Worm (Caenorhabditis elegans) whole organism, L4 larva: Measurements from ENCODE around the gene pde-2.

Experiments used
- F10B5.3 ChIP-seq: sonication (generic microtip); optimal IDR thresholded peaks from 2 replicates; lab custom pipeline; 2016; ENCODE audit warnings: mild to moderate bottlenecking, missing genetic modification characterization, missing compliant biosample characterization
- F37D6.2 ChIP-seq: sonication (generic microtip); optimal IDR thresholded peaks from 2 replicates; lab custom pipeline; 2016; ENCODE audit warnings: mild to moderate bottlenecking, missing genetic modification characterization, missing compliant biosample characterization
- F49E8.2 ChIP-seq: sonication (generic microtip); optimal IDR thresholded peaks from 2 replicates; lab custom pipeline; 2016; ENCODE audit warnings: missing compliant biosample characterization, mild to moderate bottlenecking, missing genetic modification characterization, borderline replicate concordance
- R02D3.7 ChIP-seq: fragments of 150-350 bp; sonication (generic microtip); optimal IDR thresholded peaks from 3 replicates; lab custom pipeline; 2014; ENCODE audit warnings: missing biosample characterization, missing genetic modification characterization
- T20F7.1 ChIP-seq: fragments of 200-800 bp; sonication (Bioruptor generic); optimal IDR thresholded peaks from 2 replicates; lab custom pipeline; 2018; ENCODE audit warnings: mild to moderate bottlenecking, missing genetic modification characterization, missing compliant biosample characterization
- T26A8.4 ChIP-seq: fragments of 200-800 bp; sonication (Bioruptor generic); IDR thresholded peaks from 2 replicates; pipeline ENCODE4 v1.3.6; 2022; ENCODE audit warnings: missing genetic modification characterization, missing compliant biosample characterization
- Y105C5A.15 ChIP-seq: fragments of 200-800 bp; sonication (Bioruptor generic); IDR thresholded peaks from 2 replicates; pipeline ENCODE4 v1.3.6; 2022; ENCODE audit warnings: missing genetic modification characterization, missing compliant biosample characterization
- Y48G9A.11 ChIP-seq: fragments of 200-800 bp; sonication (Bioruptor generic); IDR thresholded peaks from 2 replicates; pipeline ENCODE4 v1.3.6; 2022; ENCODE audit warnings: missing genetic modification reagents, missing genetic modification characterization, missing compliant biosample characterization
- Y75B8A.6 ChIP-seq: fragments of 200-800 bp; sonication (Bioruptor generic); IDR thresholded peaks from 2 replicates; pipeline ENCODE4 v1.3.6; 2022; ENCODE audit warnings: missing genetic modification reagents, missing genetic modification characterization, missing compliant biosample characterization
- ZK337.2 ChIP-seq: fragments of 200-800 bp; sonication (Bioruptor generic); IDR thresholded peaks from 2 replicates; pipeline ENCODE4 v1.3.6; 2022; ENCODE audit warnings: missing genetic modification reagents, missing genetic modification characterization, missing compliant biosample characterization
- aha-1 ChIP-seq: fragments of 150-350 bp; peaks from one replicate; lab custom pipeline; 2014; ENCODE audit warnings: missing biosample characterization, missing genetic modification characterization
- aly-2 ChIP-seq: sonication (generic microtip); optimal IDR thresholded peaks from 2 replicates; lab custom pipeline; 2018; ENCODE audit warnings: missing biosample characterization, missing genetic modification characterization
- arid-1 ChIP-seq: fragments of 200-800 bp; sonication (Bioruptor generic); conservative IDR thresholded peaks from 2 replicates; pipeline ENCODE4 v1.3.6; 2022; ENCODE audit warnings: missing genetic modification reagents, missing genetic modification characterization, missing compliant biosample characterization
- ceh-28 ChIP-seq: fragments of 150-350 bp; optimal IDR thresholded peaks from 2 replicates; lab custom pipeline; 2014; ENCODE audit warnings: missing biosample characterization, missing genetic modification reagents, missing genetic modification characterization
- ceh-32 ChIP-seq: sonication (generic microtip); optimal IDR thresholded peaks from 2 replicates; lab custom pipeline; 2016; ENCODE audit warnings: mild to moderate bottlenecking, missing genetic modification characterization, missing compliant biosample characterization; ENCODE audit not compliant: poor library complexity
- ceh-44 ChIP-seq: fragments of 200-800 bp; sonication (Bioruptor generic); IDR thresholded peaks from 2 replicates; pipeline ENCODE4 v1.3.6; 2022; ENCODE audit warnings: missing genetic modification reagents, missing genetic modification characterization, missing compliant biosample characterization
- ceh-62 ChIP-seq: sonication (generic microtip); optimal IDR thresholded peaks from 2 replicates; lab custom pipeline; 2017; ENCODE audit warnings: missing biosample characterization, missing genetic modification characterization
- ceh-82 ChIP-seq: sonication (generic microtip); optimal IDR thresholded peaks from 2 replicates; lab custom pipeline; 2017; ENCODE audit warnings: missing biosample characterization, missing genetic modification characterization
- daf-16 ChIP-seq, 3 experiments: sonication (generic microtip); optimal IDR thresholded peaks; 2 replicates each; lab custom pipeline; 2016 to 2017; ENCODE audit warnings: missing genetic modification characterization in 3 of 3, missing genetic modification reagents in 3 of 3, mild to moderate bottlenecking in 2 of 3, missing compliant biosample characterization in 2 of 3, missing biosample characterization in 1 of 3, moderate library complexity in 1 of 3
- daf-19 ChIP-seq: fragments of 200-800 bp; sonication (Bioruptor generic); conservative IDR thresholded peaks from 2 replicates; pipeline ENCODE4 v1.3.6; 2022; ENCODE audit warnings: missing genetic modification characterization, missing compliant biosample characterization
- daf-8 ChIP-seq: fragments of 200-800 bp; sonication (Bioruptor generic); IDR thresholded peaks from 2 replicates; pipeline ENCODE4 v1.3.6; 2022; ENCODE audit warnings: missing genetic modification characterization, missing compliant biosample characterization
- dmd-6 ChIP-seq: fragments of 200-800 bp; sonication (Bioruptor generic); IDR thresholded peaks from 2 replicates; pipeline ENCODE4 v1.3.6; 2022; ENCODE audit warnings: missing genetic modification reagents, missing genetic modification characterization, missing compliant biosample characterization
- duxl-1 ChIP-seq: sonication (generic microtip); optimal IDR thresholded peaks from 2 replicates; lab custom pipeline; 2016; ENCODE audit warnings: mild to moderate bottlenecking, missing genetic modification characterization, moderate library complexity, missing compliant biosample characterization; ENCODE audit not compliant: poor library complexity
- egl-27 ChIP-seq: sonication (generic microtip); optimal IDR thresholded peaks from 3 replicates; lab custom pipeline; 2017; ENCODE audit warnings: missing biosample characterization, missing genetic modification reagents, missing genetic modification characterization
- egl-43 ChIP-seq: fragments of 200-800 bp; sonication (Bioruptor generic); IDR thresholded peaks from 2 replicates; pipeline ENCODE4 v1.3.6; 2022; ENCODE audit warnings: missing genetic modification reagents, missing genetic modification characterization, missing compliant biosample characterization
- fos-1 ChIP-seq: fragments of 150-350 bp; optimal IDR thresholded peaks from 2 replicates; lab custom pipeline; 2014; ENCODE audit warnings: missing biosample characterization, missing genetic modification characterization
- gei-8 ChIP-seq: fragments of 200-800 bp; sonication (Bioruptor generic); optimal IDR thresholded peaks from 2 replicates; lab custom pipeline; 2018; ENCODE audit warnings: mild to moderate bottlenecking, missing genetic modification characterization, missing compliant biosample characterization
- hif-1 ChIP-seq, 2 experiments: sonication (generic microtip); optimal IDR thresholded peaks; 2 replicates each; lab custom pipeline; 2016 to 2017; ENCODE audit warnings: missing compliant biosample characterization in 2 of 2, missing genetic modification characterization in 2 of 2, missing genetic modification reagents in 2 of 2, missing genotype in 2 of 2, mild to moderate bottlenecking in 1 of 2
- hlh-11 ChIP-seq: fragments of 200-800 bp; sonication (Bioruptor generic); optimal IDR thresholded peaks from 2 replicates; lab custom pipeline; 2018; ENCODE audit warnings: mild to moderate bottlenecking, missing genetic modification characterization, missing compliant biosample characterization
- lin-39 ChIP-seq: fragments of 150-350 bp; optimal IDR thresholded peaks from 2 replicates; lab custom pipeline; 2014; ENCODE audit warnings: missing biosample characterization, missing genetic modification reagents, missing genetic modification characterization
- lir-3 ChIP-seq: sonication (generic microtip); optimal IDR thresholded peaks from 2 replicates; lab custom pipeline; 2016; ENCODE audit warnings: mild to moderate bottlenecking, missing genetic modification characterization, missing compliant biosample characterization
- mxl-3 ChIP-seq: fragments of 200-800 bp; sonication (Bioruptor generic); optimal IDR thresholded peaks from 2 replicates; lab custom pipeline; 2018; ENCODE audit warnings: mild to moderate bottlenecking, missing genetic modification characterization, missing compliant biosample characterization
- nhr-10 ChIP-seq: fragments of 150-350 bp; optimal IDR thresholded peaks from 2 replicates; lab custom pipeline; 2014; ENCODE audit warnings: missing biosample characterization, missing genetic modification characterization
- nhr-102 ChIP-seq: sonication (generic microtip); optimal IDR thresholded peaks from 2 replicates; lab custom pipeline; 2016; ENCODE audit warnings: mild to moderate bottlenecking, missing genetic modification characterization, moderate library complexity, missing compliant biosample characterization
- nhr-111 ChIP-seq: fragments of 200-800 bp; sonication (Bioruptor generic); optimal IDR thresholded peaks from 2 replicates; lab custom pipeline; 2018; ENCODE audit warnings: mild to moderate bottlenecking, missing genetic modification characterization, missing compliant biosample characterization
- nhr-25 ChIP-seq: sonication (generic microtip); optimal IDR thresholded peaks from 2 replicates; lab custom pipeline; 2017; ENCODE audit warnings: missing genetic modification characterization, mild to moderate bottlenecking, missing compliant biosample characterization, antibody characterized with exemption, moderate library complexity, borderline replicate concordance; ENCODE audit not compliant: insufficient read depth
- nhr-28 ChIP-seq: fragments of 150-350 bp; optimal IDR thresholded peaks from 2 replicates; lab custom pipeline; 2014; ENCODE audit warnings: missing biosample characterization, missing genetic modification characterization
- nhr-6 ChIP-seq: fragments of 150-350 bp; optimal IDR thresholded peaks from 2 replicates; lab custom pipeline; 2014; ENCODE audit warnings: missing biosample characterization, missing genetic modification characterization
- nhr-76 ChIP-seq: fragments of 150-350 bp; optimal IDR thresholded peaks from 2 replicates; lab custom pipeline; 2014; ENCODE audit warnings: missing biosample characterization, missing genetic modification characterization
- nhr-77 ChIP-seq: fragments of 150-350 bp; optimal IDR thresholded peaks from 2 replicates; lab custom pipeline; 2014; ENCODE audit warnings: missing biosample characterization, missing genetic modification characterization
- pha-4 ChIP-seq, 2 experiments: fragments of 150-350 bp in 1 of 2; fragments of 200-800 bp in 1 of 2; sonication (Bioruptor generic) in 1 of 2; IDR thresholded peaks in 1 of 2; optimal IDR thresholded peaks in 1 of 2; 2 replicates each; pipeline versions ENCODE4 v1.3.6 to Lab custom; 2014 to 2022; ENCODE audit warnings: missing genetic modification characterization in 2 of 2, missing genetic modification reagents in 2 of 2, missing biosample characterization in 1 of 2, missing compliant biosample characterization in 1 of 2
- php-3 ChIP-seq: fragments of 200-800 bp; sonication (Bioruptor generic); IDR thresholded peaks from 2 replicates; pipeline ENCODE4 v1.3.6; 2022; ENCODE audit warnings: missing genetic modification reagents, missing genetic modification characterization, missing compliant biosample characterization
- spr-1 ChIP-seq: sonication (generic microtip); optimal IDR thresholded peaks from 2 replicates; lab custom pipeline; 2016; ENCODE audit warnings: mild to moderate bottlenecking, missing genetic modification characterization, missing compliant biosample characterization
- spr-3 ChIP-seq: fragments of 200-800 bp; sonication (Bioruptor generic); optimal IDR thresholded peaks from 2 replicates; lab custom pipeline; 2018; ENCODE audit warnings: mild to moderate bottlenecking, missing genetic modification characterization, missing compliant biosample characterization
- unc-130 ChIP-seq: sonication (generic microtip); optimal IDR thresholded peaks from 2 replicates; lab custom pipeline; 2016; ENCODE audit warnings: missing genetic modification reagents, missing genetic modification characterization, missing compliant biosample characterization
- unc-39 ChIP-seq: sonication (generic microtip); optimal IDR thresholded peaks from 2 replicates; lab custom pipeline; 2017; ENCODE audit warnings: missing biosample characterization, missing genetic modification characterization
- unc-62 ChIP-seq, 3 experiments: fragments of 150-350 bp in 1 of 3; sonication (generic microtip); optimal IDR thresholded peaks in 2 of 3; peaks in 1 of 3; 1 replicate in 1 of 3; 2 replicates in 2 of 3; lab custom pipeline; 2014 to 2017; ENCODE audit warnings: missing biosample characterization in 3 of 3, missing genetic modification characterization in 3 of 3, missing genetic modification reagents in 3 of 3, missing genotype in 1 of 3
- zfp-3 ChIP-seq: fragments of 200-800 bp; sonication (Bioruptor generic); conservative IDR thresholded peaks from 2 replicates; pipeline ENCODE4 v1.3.6; 2022; ENCODE audit warnings: missing genetic modification reagents, missing genetic modification characterization, missing compliant biosample characterization
- zip-11 ChIP-seq: fragments of 200-800 bp; sonication (Bioruptor generic); IDR thresholded peaks from 2 replicates; pipeline ENCODE4 v1.3.6; 2022; ENCODE audit warnings: missing genetic modification characterization, missing compliant biosample characterization
- ztf-11 ChIP-seq: fragments of 150-350 bp; optimal IDR thresholded peaks from 2 replicates; lab custom pipeline; 2014; ENCODE audit warnings: missing biosample characterization, missing genetic modification characterization
- ztf-7 ChIP-seq: fragments of 150-350 bp; optimal IDR thresholded peaks from 2 replicates; lab custom pipeline; 2014; ENCODE audit warnings: missing biosample characterization, missing genetic modification characterization

The pde-2 gene

DNA sequence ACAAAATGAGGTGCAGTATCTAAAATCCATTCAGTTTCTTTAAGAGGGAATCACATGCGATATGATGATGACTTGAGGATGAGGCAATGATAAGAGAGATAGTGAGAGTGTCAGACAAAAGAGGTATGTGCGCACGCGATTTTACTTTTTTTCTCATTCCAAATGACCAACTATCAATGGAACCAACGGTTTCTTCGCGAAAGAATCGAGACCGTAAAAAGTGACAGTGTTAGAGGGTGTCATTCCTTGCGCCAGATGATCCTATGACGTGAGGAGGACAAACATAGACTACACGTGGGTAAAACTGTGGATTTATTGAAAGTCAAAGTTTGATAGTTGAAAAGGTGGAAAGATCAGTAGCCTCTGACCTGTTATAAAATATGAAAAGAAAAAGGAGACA is 2.1 kb upstream of the pde-2 start:
- TF ChIP-seq egl-27 (tag; lab: Kevin White, UChicago) (no peak), F10B5.3 (no peak), fos-1 (tag; lab: Kevin White, UChicago) (no peak), unc-39 (tag; lab: Kevin White, UChicago) (no peak), spr-3 (GFP tag; lab: Kevin White, UChicago) (no peak), F37D6.2 (no peak), zip-11 (GFP tag; lab: Robert Waterston, UW) (no peak), ceh-44 (GFP tag; lab: Robert Waterston, UW) (no peak), arid-1 (no peak), ceh-82 (tag; lab: Kevin White, UChicago) (no peak), nhr-102 (tag; lab: Kevin White, UChicago) (no peak), ztf-11 (tag; lab: Kevin White, UChicago) (no peak), gei-8 (GFP tag; lab: Kevin White, UChicago) (no peak), daf-16 (GFP tag; optimal IDR thresholded peaks at IDR 0.05; lab: Kevin White, UChicago) (no peak), daf-16 (tag; optimal IDR thresholded peaks at IDR 0.05; lab: Kevin White, UChicago) (no peak), nhr-6 (tag; lab: Kevin White, UChicago) (no peak), ceh-28 (tag; lab: Kevin White, UChicago) (no peak), Y48G9A.11 (GFP tag; lab: Robert Waterston, UW) (no peak), aha-1 (no peak), R02D3.7 (tag; lab: Kevin White, UChicago) (no peak), duxl-1 (tag; lab: Kevin White, UChicago) (peak; percentile 48), daf-19 (GFP tag; lab: Robert Waterston, UW) (no peak), egl-43 (GFP tag; lab: Robert Waterston, UW) (no peak), T26A8.4 (GFP tag; lab: Robert Waterston, UW) (no peak), dmd-6 (peak; percentile 36), nhr-28 (tag; lab: Kevin White, UChicago) (peak; percentile 80), ceh-32 (no peak), hlh-11 (tag; lab: Kevin White, UChicago) (peak; percentile 74), unc-62 (GFP tag; optimal IDR thresholded peaks at IDR 0.05 in 1 of 2; lab: Kevin White, UChicago) (no peak), unc-62 (tag; optimal IDR thresholded peaks at IDR 0.05; lab: Kevin White, UChicago) (no peak), mxl-3 (peak; percentile 63), nhr-76 (tag; lab: Kevin White, UChicago) (no peak), lin-39 (tag; lab: Kevin White, UChicago) (no peak), unc-130 (GFP tag; lab: Kevin White, UChicago) (no peak), T20F7.1 (GFP tag; lab: Kevin White, UChicago) (no peak), ztf-7 (tag; lab: Kevin White, UChicago) (peak; percentile 7), nhr-77 (tag; lab: Kevin White, UChicago) (peak; percentile 33), hif-1 (tag; optimal IDR thresholded peaks at IDR 0.05; lab: Kevin White, UChicago) (no peak), php-3 (GFP tag; lab: Robert Waterston, UW) (no peak), nhr-10 (tag; lab: Kevin White, UChicago) (peak; percentile 6), lir-3 (no peak), zfp-3 (GFP tag; lab: Robert Waterston, UW) (no peak), Y75B8A.6 (GFP tag; lab: Robert Waterston, UW) (0 out of 2 replicates have a peak, but pooled peaks have one; percentile 52), nhr-25 (no peak), aly-2 (tag; lab: Kevin White, UChicago) (no peak), F49E8.2 (no peak), ceh-62 (tag; lab: Kevin White, UChicago) (no peak), spr-1 (tag; lab: Kevin White, UChicago) (no peak), nhr-111 (GFP tag; lab: Kevin White, UChicago) (no peak), pha-4 (GFP tag; IDR thresholded peaks at IDR 0.05; lab: Robert Waterston, UW) (no peak), pha-4 (tag; optimal IDR thresholded peaks at IDR 0.05; lab: Kevin White, UChicago) (no peak), daf-8 (GFP tag; lab: Robert Waterston, UW) (no peak), Y105C5A.15 (GFP tag; lab: Robert Waterston, UW) (no peak), ZK337.2 (no peak)
